Fruit fly (Drosophila melanogaster): ENCODE results near the gene CG11327.

Gene CG11327

DNA sequence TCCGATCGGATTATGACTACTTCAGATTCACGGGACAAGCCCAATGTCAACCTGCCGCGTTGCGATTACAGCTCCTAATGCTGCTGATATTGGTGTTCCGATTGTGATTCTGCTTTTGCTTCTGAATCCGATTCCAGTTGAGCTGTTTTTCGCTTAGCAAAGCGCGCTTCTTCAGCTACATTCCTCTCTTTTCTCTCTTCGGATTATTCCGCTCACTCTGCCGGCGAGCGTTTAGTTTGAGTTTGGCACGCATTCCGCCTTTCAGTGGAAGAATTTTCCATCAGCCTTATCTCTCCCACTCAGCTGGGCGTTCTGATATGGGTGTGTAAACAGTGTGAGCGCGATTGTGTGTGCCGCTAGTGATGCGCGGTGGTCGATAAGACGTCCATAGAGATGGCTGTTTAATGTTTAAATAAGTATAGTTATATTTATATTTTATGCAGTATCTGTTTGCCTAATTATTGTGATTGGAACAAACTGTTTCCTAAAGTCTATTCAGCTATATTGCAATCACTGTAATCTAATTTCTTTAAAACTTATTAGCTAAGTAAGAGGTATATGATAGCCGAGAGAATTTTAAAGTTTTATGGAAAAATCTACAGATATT, 18.7 kb downstream of the CG11327 start, which contains the start of gene Galt (continued):
- TF ChIP-seq nerfin-2 (GFP tag; IDR thresholded peaks at IDR 0.05; ENCODE audit: partially characterized antibody) (peak; percentile 86), CG18599 (GFP tag; optimal IDR thresholded peaks at IDR 0.05) (peak; percentile 21), Dbx (GFP tag; IDR thresholded peaks at IDR 0.05) (no peak; the same call in 2 of the 3 replicates), ac (GFP tag; optimal IDR thresholded peaks at IDR 0.05) (no peak), cwo (GFP tag; optimal IDR thresholded peaks at IDR 0.05) (peak; percentile 38), HLH3B (GFP tag; IDR thresholded peaks at IDR 0.05) (no peak), kni (GFP tag; optimal IDR thresholded peaks at IDR 0.05) (peak; percentile 57), Hr51 (GFP tag; optimal IDR thresholded peaks at IDR 0.05) (no peak), CG14710 (tag; optimal IDR thresholded peaks at IDR 0.05) (peak; percentile 68), CG17186 (GFP tag; optimal IDR thresholded peaks at IDR 0.05) (peak; percentile 16), gcm (GFP tag; optimal IDR thresholded peaks at IDR 0.05) (peak; percentile 54), pfk (GFP tag; optimal IDR thresholded peaks at IDR 0.05) (peak; percentile 37), peb (GFP tag; IDR thresholded peaks at IDR 0.05) (no peak), CG17385 (GFP tag; optimal IDR thresholded peaks at IDR 0.05) (peak; percentile 31), CG42726 (GFP tag; IDR thresholded peaks at IDR 0.05; ENCODE audit: partially characterized antibody) (no peak), CG11695 (GFP tag; IDR thresholded peaks at IDR 0.05) (0 out of 3 replicates have a peak, but pooled peaks have one; percentile 31), BEAF-32 (GFP tag; optimal IDR thresholded peaks at IDR 0.05) (peak; percentile 45), Dref (GFP tag; IDR thresholded peaks at IDR 0.05) (peak; percentile 63), MESR4 (GFP tag; optimal IDR thresholded peaks at IDR 0.05) (peak; percentile 33), CG9727 (GFP tag; optimal IDR thresholded peaks at IDR 0.05) (peak; percentile 51), CG6791 (GFP tag; IDR thresholded peaks at IDR 0.05; ENCODE audit: partially characterized antibody) (peak; percentile 70; the same call in 2 of the 3 replicates), CG2120 (GFP tag; optimal IDR thresholded peaks at IDR 0.05) (peak; percentile 59), Eip74EF (GFP tag; optimal IDR thresholded peaks at IDR 0.05) (peak in 1 of 2 experiments; percentile 24), tap (tag; optimal IDR thresholded peaks at IDR 0.05) (peak; percentile 26), bbx (GFP tag; IDR thresholded peaks at IDR 0.05; ENCODE audit: partially characterized antibody) (peak; percentile 47; the same call in 1 of the 2 replicates), Sin3A (optimal IDR thresholded peaks at IDR 0.05) (no peak), CG15514 (GFP tag; optimal IDR thresholded peaks at IDR 0.05) (peak; percentile 68), HLH4C (GFP tag; IDR thresholded peaks at IDR 0.05; ENCODE audit: partially characterized antibody) (peak; percentile 94), crol (GFP tag; IDR thresholded peaks at IDR 0.05) (no peak), CG7963 (GFP tag; IDR thresholded peaks at IDR 0.05; ENCODE audit: partially characterized antibody) (peak; percentile 61; the same call in 1 of the 3 replicates), nom (GFP tag; optimal IDR thresholded peaks at IDR 0.05) (peak; percentile 47), BtbVII (GFP tag; optimal IDR thresholded peaks at IDR 0.05) (peak; percentile 69), ERR (GFP tag; optimal IDR thresholded peaks at IDR 0.05) (peak; percentile 31), dan (GFP tag; IDR thresholded peaks at IDR 0.05) (no peak), Hsf (GFP tag; optimal IDR thresholded peaks at IDR 0.05) (no peak), Dek (tag; optimal IDR thresholded peaks at IDR 0.05) (peak; percentile 4), CG4328 (GFP tag; optimal IDR thresholded peaks at IDR 0.05) (peak; percentile 39), pros (GFP tag; optimal IDR thresholded peaks at IDR 0.05) (peak; percentile 57), pan (optimal IDR thresholded peaks at IDR 0.05) (no peak), pan (GFP tag; optimal IDR thresholded peaks at IDR 0.05 in 1 of 2, IDR thresholded peaks at IDR 0.05 in 1 of 2) (peak in 1 of 2 experiments; percentile 29), slbo (GFP tag; IDR thresholded peaks at IDR 0.05) (peak; percentile 52; the same call in 1 of the 2 replicates), gcm2 (GFP tag; optimal IDR thresholded peaks at IDR 0.05) (no peak), odd (GFP tag; optimal IDR thresholded peaks at IDR 0.05) (peak; percentile 43), cg (GFP tag; optimal IDR thresholded peaks at IDR 0.05) (peak; percentile 65), bsh (GFP tag; optimal IDR thresholded peaks at IDR 0.05) (peak in 1 of 2 experiments; percentile 56), ranshi (GFP tag; IDR thresholded peaks at IDR 0.05) (peak; percentile 35; the same call in 1 of the 2 replicates), CG17829 (tag; optimal IDR thresholded peaks at IDR 0.05) (peak; percentile 64)

All from whole organism, embryonic.